Worm (Caenorhabditis elegans): ENCODE results near the gene cnnm-2.

DNA sequence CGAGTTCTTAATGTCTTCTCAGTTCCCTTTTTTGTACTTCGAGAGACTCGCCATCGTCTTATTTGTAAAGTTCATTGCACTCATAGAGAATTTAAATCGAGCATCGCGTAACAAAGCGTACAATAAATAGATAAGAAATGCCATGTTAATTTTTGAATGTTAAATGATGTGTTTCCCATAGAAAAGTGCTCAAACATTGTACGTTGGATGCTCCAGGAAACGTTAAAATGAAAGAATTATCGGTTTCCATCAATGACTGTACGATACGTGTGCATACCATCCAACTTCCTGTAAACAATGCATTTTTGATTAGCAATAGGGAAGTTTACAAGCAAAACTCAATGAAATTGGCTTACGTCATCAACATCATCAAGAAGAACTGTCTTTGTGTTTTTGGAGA lies 8.7 kb downstream of the cnnm-2 start:
- TF ChIP-seq let-607 (tag; optimal IDR thresholded peaks at IDR 0.05): no peak
- TF ChIP-seq ceh-100 (GFP tag; IDR thresholded peaks at IDR 0.05): no peak
- no peak for TF ChIP-seq pha-4 (tag; optimal IDR thresholded peaks at IDR 0.05)
- no peak for TF ChIP-seq egl-18 (GFP tag; IDR thresholded peaks at IDR 0.05)
- no peak for TF ChIP-seq ama-1 (optimal IDR thresholded peaks at IDR 0.05)
- no peak for TF ChIP-seq ama-1 (GFP tag; optimal IDR thresholded peaks at IDR 0.05)
- TF ChIP-seq B0261.1 (tag; optimal IDR thresholded peaks at IDR 0.05): no peak
- no peak for TF ChIP-seq nfya-1 (tag; optimal IDR thresholded peaks at IDR 0.05; ENCODE audit: borderline replicate concordance, insufficient read depth)
- no peak for TF ChIP-seq xnd-1 (tag; optimal IDR thresholded peaks at IDR 0.05)
- TF ChIP-seq F33H1.4 (GFP tag; IDR thresholded peaks at IDR 0.05): no peak
- no peak for TF ChIP-seq unc-62 (GFP tag; optimal IDR thresholded peaks at IDR 0.05)
- TF ChIP-seq ceh-91 (GFP tag; IDR thresholded peaks at IDR 0.05): no peak
- TF ChIP-seq bed-2 (GFP tag; IDR thresholded peaks at IDR 0.05): no peak
- TF ChIP-seq ets-4 (GFP tag; optimal IDR thresholded peaks at IDR 0.05): no peak
- no peak for TF ChIP-seq T26A5.8 (tag; optimal IDR thresholded peaks at IDR 0.05)
